Worm (Caenorhabditis elegans) whole organism, mixed stage, embryonic: ENCODE measurements around the gene C50D2.10.

Source experiments
- elt-3 ChIP-seq: fragments of 150-350 bp; optimal IDR thresholded peaks from 2 replicates; lab custom pipeline; 2014; ENCODE audit warnings: missing biosample characterization, missing genetic modification characterization
- lin-13 ChIP-seq: fragments of 150-350 bp; optimal IDR thresholded peaks from 2 replicates; lab custom pipeline; 2014; ENCODE audit warnings: missing biosample characterization, missing genetic modification characterization
- lin-32 ChIP-seq: fragments of 200-800 bp; sonication (Bioruptor generic); optimal IDR thresholded peaks from 2 replicates; lab custom pipeline; 2018; ENCODE audit warnings: mild to moderate bottlenecking, missing genetic modification characterization, missing compliant biosample characterization
- lsy-2 ChIP-seq: fragments of 150-350 bp; optimal IDR thresholded peaks from 2 replicates; lab custom pipeline; 2014; ENCODE audit warnings: missing biosample characterization, missing genetic modification characterization
- mab-5 ChIP-seq: fragments of 150-350 bp; optimal IDR thresholded peaks from 2 replicates; lab custom pipeline; 2014; ENCODE audit warnings: missing biosample characterization, missing genetic modification characterization
- mep-1 ChIP-seq: fragments of 150-350 bp; optimal IDR thresholded peaks from 2 replicates; lab custom pipeline; 2017; ENCODE audit warnings: missing biosample characterization, missing genetic modification reagents, missing genetic modification characterization, inconsistent platforms
- nhr-12 ChIP-seq: fragments of 150-350 bp; optimal IDR thresholded peaks from 2 replicates; lab custom pipeline; 2014; ENCODE audit warnings: missing biosample characterization, missing genetic modification characterization
- nhr-28 ChIP-seq: fragments of 150-350 bp; optimal IDR thresholded peaks from 2 replicates; lab custom pipeline; 2014; ENCODE audit warnings: missing biosample characterization, missing genetic modification characterization
- nhr-76 ChIP-seq: sonication (generic microtip); optimal IDR thresholded peaks from 2 replicates; lab custom pipeline; 2017; ENCODE audit warnings: missing biosample characterization, missing genetic modification characterization
- snpc-4 ChIP-seq: fragments of 150-350 bp; optimal IDR thresholded peaks from 2 replicates; lab custom pipeline; 2014; ENCODE audit warnings: missing biosample characterization, missing genetic modification characterization
- sptf-1 ChIP-seq: sonication (generic microtip); optimal IDR thresholded peaks from 2 replicates; lab custom pipeline; 2017; ENCODE audit warnings: mild to moderate bottlenecking, missing genetic modification characterization, moderate library complexity, missing compliant biosample characterization
- tbx-8 ChIP-seq: fragments of 200-800 bp; sonication (Bioruptor generic); optimal IDR thresholded peaks from 2 replicates; lab custom pipeline; 2018; ENCODE audit warnings: mild to moderate bottlenecking, missing genetic modification characterization, moderate library complexity, missing compliant biosample characterization

DNA sequence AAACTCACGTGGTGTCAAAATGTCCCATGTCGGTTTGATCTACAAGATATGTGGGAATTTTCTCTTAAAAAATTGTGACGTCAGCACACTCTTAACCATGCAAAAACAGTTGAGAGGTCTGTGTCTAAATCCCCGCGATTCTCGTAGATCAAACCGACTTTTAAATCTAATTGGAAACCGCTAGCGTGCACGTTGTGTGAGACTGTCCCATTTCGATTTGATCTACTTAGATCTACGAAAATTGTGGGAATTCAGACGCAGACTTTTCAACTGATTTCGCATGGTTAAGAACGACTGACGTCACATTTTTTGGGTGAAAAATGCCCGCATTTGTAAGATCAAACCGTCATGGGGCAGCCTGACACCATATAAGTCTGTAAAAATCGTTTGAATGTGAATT is 41.1 kb upstream of the C50D2.10 start:
- TF ChIP-seq mab-5 (tag; lab: Kevin White, UChicago) (no peak), snpc-4 (tag; lab: Kevin White, UChicago) (no peak), elt-3 (tag; lab: Kevin White, UChicago) (no peak), lin-32 (GFP tag; lab: Kevin White, UChicago) (no peak), tbx-8 (GFP tag; lab: Kevin White, UChicago) (no peak), nhr-28 (tag; lab: Kevin White, UChicago) (no peak), sptf-1 (no peak), nhr-12 (no peak), nhr-76 (no peak), lin-13 (no peak), mep-1 (tag; lab: Kevin White, UChicago) (no peak), lsy-2 (tag; lab: Kevin White, UChicago) (no peak)
